Fruit fly (Drosophila melanogaster) whole organism: ENCODE measurements around the gene CG7519.

Experiments
- CG8478 ChIP-seq: fragments of >200 bp; optimal IDR thresholded peaks from 2 replicates; lab custom pipeline; 2018; ENCODE audit warnings: inconsistent platforms
- Dll ChIP-seq: fragments of >200 bp; optimal IDR thresholded peaks from 2 replicates; lab custom pipeline; 2017
- EcR ChIP-seq, 2 experiments: fragments of >200 bp; optimal IDR thresholded peaks; 2 replicates each; lab custom pipeline; 2017; ENCODE audit warnings: missing biosample characterization in 2 of 2, missing genetic modification characterization in 2 of 2, missing genetic modification reagents in 2 of 2
- pan ChIP-seq: fragments of >200 bp; optimal IDR thresholded peaks from 2 replicates; lab custom pipeline; 2017
- psq ChIP-seq: fragments of >200 bp; optimal IDR thresholded peaks from 2 replicates; lab custom pipeline; 2017
- usp ChIP-seq: fragments of >200 bp; optimal IDR thresholded peaks from 2 replicates; lab custom pipeline; 2017; ENCODE audit warnings: missing biosample characterization, missing genetic modification characterization, mixed read lengths

The CG7519 gene

dm6 chr3L:21508621-21509020 is 15.7 kb downstream of the CG7519 start:
- TF ChIP-seq usp (GFP tag; lab: Kevin White, UChicago): no peak
- TF ChIP-seq EcR (GFP tag; optimal IDR thresholded peaks at IDR 0.05; lab: Kevin White, UChicago): peak in 1 of 2 experiments; percentile 57

- no peak for TF ChIP-seq CG8478 (lab: Kevin White, UChicago)
Measured at dm6 chr3L:21509488-21510122, 16.7 kb downstream of the CG7519 start.

- TF ChIP-seq CG8478 (lab: Kevin White, UChicago): no peak
Measured at dm6 chr3L:21515823-21516715, 23.2 kb downstream of the CG7519 start, which contains the start of the genes SAK and Cdk12. TSS of gene SAK (minus strand) at chr3L:21515887. TSS of gene Cdk12 (plus strand) at chr3L:21516306.

dm6 chr3L:21516716-21517266 is 23.9 kb downstream of the CG7519 start:
- TF ChIP-seq usp (GFP tag; lab: Kevin White, UChicago) (no peak), CG8478 (lab: Kevin White, UChicago) (no peak)

dm6 chr3L:21518345-21518744 is 25.5 kb downstream of the CG7519 start:
- TF ChIP-seq usp (GFP tag; lab: Kevin White, UChicago) (no peak), pan (lab: Kevin White, UChicago) (no peak), psq (no peak)

dm6 chr3L:21523059-21523836 is 30.4 kb downstream of the CG7519 start, which contains the start of gene CG7611:
TSS of gene CG7611 (plus strand) at chr3L:21523186.
- TF ChIP-seq pan (lab: Kevin White, UChicago) (no peak), Dll (lab: Kevin White, UChicago) (no peak), psq (no peak), usp (GFP tag; lab: Kevin White, UChicago) (no peak), EcR (GFP tag; optimal IDR thresholded peaks at IDR 0.05; lab: Kevin White, UChicago) (no peak), CG8478 (lab: Kevin White, UChicago) (no peak)

dm6 chr3L:21524071-21524889 is 31.4 kb downstream of the CG7519 start:
- TF ChIP-seq Dll (lab: Kevin White, UChicago) (no peak), CG8478 (lab: Kevin White, UChicago) (no peak), EcR (GFP tag; optimal IDR thresholded peaks at IDR 0.05; lab: Kevin White, UChicago) (no peak), psq (no peak)

- no peak for TF ChIP-seq EcR (GFP tag; optimal IDR thresholded peaks at IDR 0.05; lab: Kevin White, UChicago)
- TF ChIP-seq psq: no peak
- no peak for TF ChIP-seq usp (GFP tag; lab: Kevin White, UChicago)
Measured at dm6 chr3L:21529108-21529507, 36.2 kb downstream of the CG7519 start, which contains the start of gene Arv1. TSS of gene Arv1 (minus strand) at chr3L:21529333.

- no peak for TF ChIP-seq EcR (GFP tag; optimal IDR thresholded peaks at IDR 0.05; lab: Kevin White, UChicago)
Measured at dm6 chr3L:21533270-21533948, 40.5 kb downstream of the CG7519 start, which contains the start of gene Mkrn1. TSS of gene Mkrn1 (minus strand) at chr3L:21533713.

dm6 chr3L:21534360-21534759 is 41.5 kb downstream of the CG7519 start, which contains the start of gene ppk5:
TSS of gene ppk5 (plus strand) at chr3L:21534660.
- TF ChIP-seq CG8478 (lab: Kevin White, UChicago): no peak
- no peak for TF ChIP-seq EcR (GFP tag; optimal IDR thresholded peaks at IDR 0.05; lab: Kevin White, UChicago)
- no peak for TF ChIP-seq Dll (lab: Kevin White, UChicago)
- no peak for TF ChIP-seq pan (lab: Kevin White, UChicago)
- no peak for TF ChIP-seq psq
- no peak for TF ChIP-seq usp (GFP tag; lab: Kevin White, UChicago)

- TF ChIP-seq CG8478 (lab: Kevin White, UChicago) (no peak), psq (no peak), pan (lab: Kevin White, UChicago) (no peak), Dll (lab: Kevin White, UChicago) (no peak), usp (GFP tag; lab: Kevin White, UChicago) (no peak), EcR (GFP tag; optimal IDR thresholded peaks at IDR 0.05; lab: Kevin White, UChicago) (no peak)
Measured at dm6 chr3L:21536857-21537256, 44.0 kb downstream of the CG7519 start, which contains the start of gene Rpn10. TSS of gene Rpn10 (plus strand) at chr3L:21537000.
